Fruit fly (Drosophila melanogaster): ENCODE data around the gene Rubicon.

Rubicon gene

dm6 chrX:8721501-8721900, 44.6 kb downstream of the Rubicon start:
- TF ChIP-seq foxo (GFP tag; optimal IDR thresholded peaks at IDR 0.05) (no peak), Mio (GFP tag; optimal IDR thresholded peaks at IDR 0.05) (no peak), usp (GFP tag; optimal IDR thresholded peaks at IDR 0.05) (no peak), Myc (optimal IDR thresholded peaks at IDR 0.05) (peak; percentile 68), ey (GFP tag; optimal IDR thresholded peaks at IDR 0.05) (no peak), dmrt93B (GFP tag; optimal IDR thresholded peaks at IDR 0.05) (no peak), CG32264 (GFP tag; optimal IDR thresholded peaks at IDR 0.05) (no peak)

- TF ChIP-seq Dif (GFP tag; optimal IDR thresholded peaks at IDR 0.05; ENCODE audit: partially characterized antibody), result no peak
- TF ChIP-seq CG9705 (GFP tag; optimal IDR thresholded peaks at IDR 0.05), result no peak
- TF ChIP-seq sage (GFP tag; optimal IDR thresholded peaks at IDR 0.05), result no peak
- no peak for TF ChIP-seq Hr78 (GFP tag; optimal IDR thresholded peaks at IDR 0.05)
- no peak for TF ChIP-seq psq (GFP tag; optimal IDR thresholded peaks at IDR 0.05)
- no peak for TF ChIP-seq Hnf4 (GFP tag; optimal IDR thresholded peaks at IDR 0.05)
- TF ChIP-seq sv (GFP tag; optimal IDR thresholded peaks at IDR 0.05), result no peak
- TF ChIP-seq usp (GFP tag; optimal IDR thresholded peaks at IDR 0.05), result no peak
- TF ChIP-seq HLH106 (tag; optimal IDR thresholded peaks at IDR 0.05), result no peak
- TF ChIP-seq Dfd (GFP tag; optimal IDR thresholded peaks at IDR 0.05), result no peak
- TF ChIP-seq GATAd (GFP tag; optimal IDR thresholded peaks at IDR 0.05), result no peak
- no peak for TF ChIP-seq fru (GFP tag; optimal IDR thresholded peaks at IDR 0.05)
Observed at dm6 chrX:8723393-8723987, 46.6 kb downstream of the Rubicon start.

- TF ChIP-seq psq (GFP tag; optimal IDR thresholded peaks at IDR 0.05) (no peak), Dif (GFP tag; optimal IDR thresholded peaks at IDR 0.05; ENCODE audit: partially characterized antibody) (no peak), ey (GFP tag; optimal IDR thresholded peaks at IDR 0.05) (no peak)
Observed at dm6 chrX:8724815-8725214, 48.0 kb downstream of the Rubicon start.

dm6 chrX:8725238-8725637, 48.4 kb downstream of the Rubicon start:
- no peak for TF ChIP-seq CrebA (GFP tag; optimal IDR thresholded peaks at IDR 0.05; ENCODE audit: borderline replicate concordance)
- no peak for TF ChIP-seq Myc (optimal IDR thresholded peaks at IDR 0.05)
- TF ChIP-seq Mio (GFP tag; optimal IDR thresholded peaks at IDR 0.05), result no peak
- no peak for TF ChIP-seq GATAd (GFP tag; optimal IDR thresholded peaks at IDR 0.05)
- no peak for TF ChIP-seq Dfd (GFP tag; optimal IDR thresholded peaks at IDR 0.05)
- TF ChIP-seq Jra (GFP tag; optimal IDR thresholded peaks at IDR 0.05), result no peak
- no peak for TF ChIP-seq jim (GFP tag; optimal IDR thresholded peaks at IDR 0.05)
- no peak for TF ChIP-seq Hnf4 (GFP tag; optimal IDR thresholded peaks at IDR 0.05)
- TF ChIP-seq Hr83 (GFP tag; optimal IDR thresholded peaks at IDR 0.05; ENCODE audit: poor library complexity, severe bottlenecking), result no peak
- no peak for TF ChIP-seq Sp1 (GFP tag; optimal IDR thresholded peaks at IDR 0.05)
- no peak for TF ChIP-seq dl (GFP tag; optimal IDR thresholded peaks at IDR 0.05; ENCODE audit: insufficient read depth in 1 of 2, partially characterized antibody in 2 of 2)
- no peak for TF ChIP-seq HLH106 (tag; optimal IDR thresholded peaks at IDR 0.05)
- no peak for TF ChIP-seq lola (GFP tag; optimal IDR thresholded peaks at IDR 0.05)
- TF ChIP-seq br (GFP tag; optimal IDR thresholded peaks at IDR 0.05), result no peak

- no peak for TF ChIP-seq pan (optimal IDR thresholded peaks at IDR 0.05)
- TF ChIP-seq foxo (GFP tag; optimal IDR thresholded peaks at IDR 0.05), result no peak
- TF ChIP-seq Myc (optimal IDR thresholded peaks at IDR 0.05), result no peak
- no peak for TF ChIP-seq Dif (GFP tag; optimal IDR thresholded peaks at IDR 0.05; ENCODE audit: partially characterized antibody)
- TF ChIP-seq Hr83 (GFP tag; optimal IDR thresholded peaks at IDR 0.05; ENCODE audit: poor library complexity, severe bottlenecking), result no peak
Observed at dm6 chrX:8726816-8727215, 50.0 kb downstream of the Rubicon start.

dm6 chrX:8728030-8728429, 51.2 kb downstream of the Rubicon start:
- no peak for TF ChIP-seq Mio (GFP tag; optimal IDR thresholded peaks at IDR 0.05)

- TF ChIP-seq woc (GFP tag; optimal IDR thresholded peaks at IDR 0.05) (peak; percentile 52), OdsH (GFP tag; optimal IDR thresholded peaks at IDR 0.05) (peak; percentile 50), dl (GFP tag; optimal IDR thresholded peaks at IDR 0.05; ENCODE audit: insufficient read depth in 1 of 2, partially characterized antibody in 2 of 2) (no peak), foxo (GFP tag; optimal IDR thresholded peaks at IDR 0.05) (peak in 1 of 2 experiments; percentile 74), Rel (GFP tag; optimal IDR thresholded peaks at IDR 0.05) (no peak), Rel (tag; optimal IDR thresholded peaks at IDR 0.05) (peak; percentile 22), psq (GFP tag; optimal IDR thresholded peaks at IDR 0.05) (peak; percentile 53), ey (GFP tag; optimal IDR thresholded peaks at IDR 0.05) (peak; percentile 72), Hr83 (GFP tag; optimal IDR thresholded peaks at IDR 0.05; ENCODE audit: poor library complexity, severe bottlenecking) (no peak), Myc (optimal IDR thresholded peaks at IDR 0.05) (no peak), br (GFP tag; optimal IDR thresholded peaks at IDR 0.05) (peak; percentile 61), sage (GFP tag; optimal IDR thresholded peaks at IDR 0.05) (no peak), HLH106 (tag; optimal IDR thresholded peaks at IDR 0.05) (peak; percentile 71), GATAd (GFP tag; optimal IDR thresholded peaks at IDR 0.05) (no peak), Dfd (GFP tag; optimal IDR thresholded peaks at IDR 0.05) (no peak), Mio (GFP tag; optimal IDR thresholded peaks at IDR 0.05) (no peak), Vsx2 (GFP tag; optimal IDR thresholded peaks at IDR 0.05; ENCODE audit: partially characterized antibody) (no peak), tai (GFP tag; optimal IDR thresholded peaks at IDR 0.05) (no peak), dmrt93B (GFP tag; optimal IDR thresholded peaks at IDR 0.05) (peak; percentile 27), rgr (GFP tag; optimal IDR thresholded peaks at IDR 0.05) (peak; percentile 56), N (GFP tag; optimal IDR thresholded peaks at IDR 0.05) (no peak), CrebA (GFP tag; optimal IDR thresholded peaks at IDR 0.05; ENCODE audit: borderline replicate concordance) (no peak), CG9705 (GFP tag; optimal IDR thresholded peaks at IDR 0.05) (peak; percentile 39), Hnf4 (GFP tag; optimal IDR thresholded peaks at IDR 0.05) (peak; percentile 51)
Observed at dm6 chrX:8730306-8730705, 53.4 kb downstream of the Rubicon start.
